Fruit fly (Drosophila melanogaster): Measurements from ENCODE around the gene heca.

dm6 chr3R:30345466-30345865 lies 67.7 kb downstream of the heca start:
- no peak for TF ChIP-seq CG11902 (GFP tag; optimal IDR thresholded peaks at IDR 0.05)
- no peak for TF ChIP-seq CG9139 (GFP tag; optimal IDR thresholded peaks at IDR 0.05)
- TF ChIP-seq fd85E (GFP tag; optimal IDR thresholded peaks at IDR 0.05) = no peak
- TF ChIP-seq Hr38 (GFP tag; optimal IDR thresholded peaks at IDR 0.05) = no peak
- TF ChIP-seq Hr39 (GFP tag; optimal IDR thresholded peaks at IDR 0.05) = no peak
- no peak for TF ChIP-seq dac (GFP tag; optimal IDR thresholded peaks at IDR 0.05)
- no peak for TF ChIP-seq Sox14 (GFP tag; optimal IDR thresholded peaks at IDR 0.05)

Data from whole organism, prepupa.